Fruit fly (Drosophila melanogaster) whole organism, embryonic: ENCODE measurements around the gene CG17121.

Source experiments
- Bdp1 ChIP-seq: fragments of 200-800 bp; sonication (Bioruptor generic); optimal IDR thresholded peaks from 3 replicates; lab custom pipeline; 2016; ENCODE audit warnings: missing biosample characterization, missing genetic modification characterization
- Blimp-1 ChIP-seq: fragments of 200-800 bp; sonication (Bioruptor generic); optimal IDR thresholded peaks from 3 replicates; lab custom pipeline; 2018; ENCODE audit warnings: missing biosample characterization, missing genetic modification characterization, mild to moderate bottlenecking, moderate library complexity, missing genetic modification reagents
- CG10366 ChIP-seq: fragments of 200-800 bp; sonication (Bioruptor generic); IDR thresholded peaks from 2 replicates; pipeline ENCODE4 v1.3.6; 2022; ENCODE audit warnings: missing biosample characterization, missing genetic modification characterization
- CG14667 ChIP-seq: fragments of 200-800 bp; sonication (Bioruptor generic); IDR thresholded peaks from 2 replicates; pipeline ENCODE4 v1.3.6; 2022; ENCODE audit warnings: missing biosample characterization, missing genetic modification characterization
- CG15514 ChIP-seq: fragments of 200-800 bp; sonication (Bioruptor generic); optimal IDR thresholded peaks from 3 replicates; lab custom pipeline; 2017; ENCODE audit warnings: missing biosample characterization, missing genetic modification characterization, mild to moderate bottlenecking, moderate library complexity, missing genetic modification reagents
- CG17612 ChIP-seq: fragments of 200-800 bp; sonication (Bioruptor generic); IDR thresholded peaks from 2 replicates; pipeline ENCODE4 v1.3.6; 2022; ENCODE audit warnings: missing biosample characterization, missing genetic modification characterization
- CG18599 ChIP-seq: fragments of 200-800 bp; sonication (Bioruptor generic); optimal IDR thresholded peaks from 3 replicates; lab custom pipeline; 2017; ENCODE audit warnings: missing biosample characterization, missing genetic modification characterization, mild to moderate bottlenecking, moderate library complexity, missing genetic modification reagents
- CG2129 ChIP-seq: fragments of 200-800 bp; sonication (Bioruptor generic); IDR thresholded peaks from 2 replicates; pipeline ENCODE4 v1.3.6; 2022; ENCODE audit warnings: missing biosample characterization, missing genetic modification characterization; ENCODE audit not compliant: partially characterized antibody
- CG2678 ChIP-seq: fragments of 200-800 bp; sonication (Bioruptor generic); optimal IDR thresholded peaks from 3 replicates; lab custom pipeline; 2019; ENCODE audit warnings: missing biosample characterization, mild to moderate bottlenecking, missing genetic modification characterization, moderate library complexity
- CG31365 ChIP-seq: fragments of 200-800 bp; sonication (Bioruptor generic); optimal IDR thresholded peaks from 2 replicates; lab custom pipeline; 2018; ENCODE audit warnings: missing biosample characterization, mild to moderate bottlenecking, missing genetic modification characterization
- CG3163 ChIP-seq: fragments of 200-800 bp; sonication (Bioruptor generic); optimal IDR thresholded peaks from 3 replicates; lab custom pipeline; 2016; ENCODE audit warnings: missing biosample characterization, missing genetic modification characterization
- CG3995 ChIP-seq: fragments of 200-800 bp; sonication (Bioruptor generic); optimal IDR thresholded peaks from 3 replicates; lab custom pipeline; 2016; ENCODE audit warnings: missing biosample characterization, missing genetic modification characterization
- CG4404 ChIP-seq: fragments of 200-800 bp; sonication (Bioruptor generic); IDR thresholded peaks from 2 replicates; pipeline ENCODE4 v1.3.6; 2022; ENCODE audit warnings: missing biosample characterization, missing genetic modification characterization
- CG6813 ChIP-seq: fragments of 200-800 bp; sonication (Bioruptor generic); optimal IDR thresholded peaks from 2 replicates; lab custom pipeline; 2017; ENCODE audit warnings: missing biosample characterization, missing genetic modification characterization, mild to moderate bottlenecking, moderate library complexity, missing genetic modification reagents
- CG8281 ChIP-seq: fragments of 200-800 bp; sonication (Bioruptor generic); optimal IDR thresholded peaks from 2 replicates; lab custom pipeline; 2018; ENCODE audit warnings: missing biosample characterization, mild to moderate bottlenecking, missing genetic modification characterization, moderate library complexity
- CG8290 ChIP-seq, 3 experiments: fragments of 200-800 bp; sonication (Bioruptor generic); optimal IDR thresholded peaks; 2 replicates each; lab custom pipeline; 2016 to 2019; ENCODE audit warnings: missing biosample characterization in 3 of 3, missing genetic modification characterization in 3 of 3, mild to moderate bottlenecking in 2 of 3, moderate library complexity in 1 of 3
- CG8944 ChIP-seq: fragments of 200-800 bp; sonication (Bioruptor generic); optimal IDR thresholded peaks from 3 replicates; lab custom pipeline; 2016; ENCODE audit warnings: missing biosample characterization, missing genetic modification characterization
- CG9817 ChIP-seq: fragments of 200-800 bp; sonication (Bioruptor generic); optimal IDR thresholded peaks from 2 replicates; lab custom pipeline; 2018; ENCODE audit warnings: missing biosample characterization, mild to moderate bottlenecking, missing genetic modification characterization, moderate library complexity
- Dad ChIP-seq: fragments of 200-800 bp; sonication (Bioruptor generic); optimal IDR thresholded peaks from 3 replicates; lab custom pipeline; 2016; ENCODE audit warnings: missing biosample characterization, missing genetic modification characterization
- Dip3 ChIP-seq: fragments of 200-800 bp; sonication (Bioruptor generic); optimal IDR thresholded peaks from 3 replicates; lab custom pipeline; 2016; ENCODE audit warnings: missing biosample characterization, missing genetic modification characterization
- Dref ChIP-seq: fragments of 200-800 bp; sonication (Bioruptor generic); IDR thresholded peaks from 2 replicates; pipeline ENCODE4 v1.3.6; 2022; ENCODE audit warnings: missing biosample characterization, missing genetic modification characterization
- Ets65A ChIP-seq: fragments of 200-800 bp; sonication (Bioruptor generic); peaks from one replicate; lab custom pipeline; 2016; ENCODE audit warnings: missing biosample characterization, missing genetic modification characterization
- H2.0 ChIP-seq: fragments of 200-800 bp; sonication (Bioruptor generic); IDR thresholded peaks from 2 replicates; pipeline ENCODE4 v1.3.6; 2022; ENCODE audit warnings: missing biosample characterization, missing genetic modification characterization
- HLHmδ ChIP-seq: fragments of 200-800 bp; sonication (Bioruptor generic); optimal IDR thresholded peaks from 2 replicates; lab custom pipeline; 2018; ENCODE audit warnings: missing biosample characterization, mild to moderate bottlenecking, missing genetic modification characterization, moderate library complexity
- Oli ChIP-seq: fragments of 200-800 bp; sonication (Bioruptor generic); optimal IDR thresholded peaks from 2 replicates; lab custom pipeline; 2018; ENCODE audit warnings: missing biosample characterization, mild to moderate bottlenecking, missing genetic modification characterization, moderate library complexity
- Rfx ChIP-seq: fragments of 200-800 bp; sonication (Bioruptor generic); IDR thresholded peaks from 2 replicates; pipeline ENCODE4 v1.3.6; 2022; ENCODE audit warnings: missing biosample characterization, missing genetic modification characterization
- al ChIP-seq: fragments of 200-800 bp; sonication (Bioruptor generic); IDR thresholded peaks from 2 replicates; pipeline ENCODE4 v1.3.6; 2022; ENCODE audit warnings: missing biosample characterization, missing genetic modification characterization
- amos ChIP-seq: fragments of 200-800 bp; sonication (Bioruptor generic); IDR thresholded peaks from 2 replicates; pipeline ENCODE4 v1.3.6; 2022; ENCODE audit warnings: missing biosample characterization, missing genetic modification characterization; ENCODE audit not compliant: partially characterized antibody
- caup ChIP-seq: fragments of 200-800 bp; sonication (Bioruptor generic); optimal IDR thresholded peaks from 3 replicates; lab custom pipeline; 2017; ENCODE audit warnings: missing biosample characterization, mild to moderate bottlenecking, missing genetic modification characterization, moderate library complexity; ENCODE audit not compliant: severe bottlenecking
- ci ChIP-seq: fragments of 200-800 bp; sonication (Bioruptor generic); IDR thresholded peaks from 3 replicates; pipeline ENCODE4 v1.3.6; 2022; ENCODE audit warnings: missing biosample characterization, missing genetic modification characterization
- danr ChIP-seq: fragments of 200-800 bp; sonication (Bioruptor generic); IDR thresholded peaks from 2 replicates; pipeline ENCODE4 v1.3.6; 2022; ENCODE audit warnings: missing biosample characterization, missing genetic modification characterization
- dimm ChIP-seq: fragments of 200-800 bp; sonication (Bioruptor generic); IDR thresholded peaks from 2 replicates; pipeline ENCODE4 v1.3.6; 2022; ENCODE audit warnings: missing biosample characterization, missing genetic modification characterization
- ems ChIP-seq: fragments of 200-800 bp; sonication (Bioruptor generic); optimal IDR thresholded peaks from 3 replicates; lab custom pipeline; 2016; ENCODE audit warnings: missing biosample characterization, missing genetic modification characterization
- ewg ChIP-seq: fragments of 200-800 bp; sonication (Bioruptor generic); optimal IDR thresholded peaks from 3 replicates; lab custom pipeline; 2017; ENCODE audit warnings: mild to moderate bottlenecking, missing biosample characterization, missing genetic modification reagents, missing genetic modification characterization
- gcm2 ChIP-seq: fragments of 200-800 bp; sonication (Bioruptor generic); optimal IDR thresholded peaks from 2 replicates; lab custom pipeline; 2016; ENCODE audit warnings: missing biosample characterization, missing genetic modification characterization
- gsb ChIP-seq: fragments of 200-800 bp; sonication (Bioruptor generic); IDR thresholded peaks from 2 replicates; pipeline ENCODE4 v1.3.6; 2022; ENCODE audit warnings: missing biosample characterization, missing genetic modification characterization
- ham ChIP-seq: fragments of 200-800 bp; sonication (Bioruptor generic); IDR thresholded peaks from 2 replicates; pipeline ENCODE4 v1.3.6; 2022; ENCODE audit warnings: missing biosample characterization, missing genetic modification characterization
- hb ChIP-seq: fragments of 200-800 bp; sonication (Bioruptor generic); IDR thresholded peaks from 3 replicates; pipeline ENCODE4 v1.3.6; 2022; ENCODE audit warnings: missing biosample characterization, missing genetic modification characterization; ENCODE audit not compliant: partially characterized antibody
- insv ChIP-seq, 2 experiments: fragments of 200-800 bp; sonication (Bioruptor generic); optimal IDR thresholded peaks; 3 replicates each; lab custom pipeline; 2016 to 2018; ENCODE audit warnings: missing biosample characterization in 2 of 2, missing genetic modification characterization in 2 of 2
- jumu ChIP-seq: fragments of 200-800 bp; sonication (Bioruptor generic); optimal IDR thresholded peaks from 3 replicates; lab custom pipeline; 2016; ENCODE audit warnings: missing biosample characterization, missing genetic modification characterization
- ken ChIP-seq: fragments of 200-800 bp; sonication (Bioruptor generic); IDR thresholded peaks from 3 replicates; pipeline ENCODE4 v1.3.6; 2022; ENCODE audit warnings: missing biosample characterization, missing genetic modification characterization
- mirr ChIP-seq: fragments of 200-800 bp; sonication (Bioruptor generic); optimal IDR thresholded peaks from 3 replicates; lab custom pipeline; 2018; ENCODE audit warnings: missing biosample characterization, mild to moderate bottlenecking, missing genetic modification characterization
- pita ChIP-seq: fragments of 200-800 bp; sonication (Bioruptor generic); optimal IDR thresholded peaks from 2 replicates; lab custom pipeline; 2017; ENCODE audit warnings: missing biosample characterization, mild to moderate bottlenecking, missing genetic modification characterization
- pnt ChIP-seq: fragments of 200-800 bp; sonication (Bioruptor generic); optimal IDR thresholded peaks from 3 replicates; lab custom pipeline; 2016; ENCODE audit warnings: missing biosample characterization, missing genetic modification characterization
- scrt ChIP-seq: fragments of 200-800 bp; sonication (Bioruptor generic); optimal IDR thresholded peaks from 2 replicates; lab custom pipeline; 2018; ENCODE audit warnings: missing biosample characterization, mild to moderate bottlenecking, missing genetic modification characterization, moderate library complexity
- slou ChIP-seq: fragments of 200-800 bp; sonication (Bioruptor generic); optimal IDR thresholded peaks from 3 replicates; lab custom pipeline; 2016; ENCODE audit warnings: missing biosample characterization, missing genetic modification characterization
- sna ChIP-seq: fragments of 200-800 bp; sonication (Bioruptor generic); IDR thresholded peaks from 2 replicates; pipeline ENCODE4 v1.3.6; 2022; ENCODE audit warnings: missing biosample characterization, missing genetic modification characterization; ENCODE audit not compliant: partially characterized antibody
- toy ChIP-seq: fragments of 200-800 bp; sonication (Bioruptor generic); IDR thresholded peaks from 2 replicates; pipeline ENCODE4 v1.3.6; 2022; ENCODE audit warnings: missing biosample characterization, missing genetic modification characterization
- tup ChIP-seq: fragments of 200-800 bp; sonication (Bioruptor generic); optimal IDR thresholded peaks from 2 replicates; lab custom pipeline; 2016; ENCODE audit warnings: missing biosample characterization, mild to moderate bottlenecking, missing genetic modification characterization, moderate library complexity
- unc-4 ChIP-seq: fragments of 200-800 bp; sonication (Bioruptor generic); IDR thresholded peaks from 2 replicates; pipeline ENCODE4 v1.3.6; 2022; ENCODE audit warnings: missing biosample characterization, missing genetic modification characterization; ENCODE audit not compliant: partially characterized antibody
- usp ChIP-seq: fragments of >200 bp; optimal IDR thresholded peaks from 2 replicates; lab custom pipeline; 2017; ENCODE audit warnings: missing biosample characterization, missing genetic modification characterization

The CG17121 gene

dm6 chr3R:23004161-23004560 is 43.9 kb downstream of the CG17121 start (continued):
- TF ChIP-seq CG8290 (GFP tag; optimal IDR thresholded peaks at IDR 0.05; lab: Kevin White, UChicago), result no peak
- no peak for TF ChIP-seq CG8290 (tag; optimal IDR thresholded peaks at IDR 0.05; lab: Kevin White, UChicago)
- no peak for TF ChIP-seq CG2678
- no peak for TF ChIP-seq pnt (GFP tag; lab: Kevin White, UChicago)
- TF ChIP-seq CG10366 (GFP tag; lab: Robert Waterston, UW), result peak; percentile 21; the same call in 1 of the 2 replicates
- peak; percentile 2 for TF ChIP-seq caup (GFP tag; lab: Kevin White, UChicago)
- no peak for TF ChIP-seq CG3163 (GFP tag; lab: Kevin White, UChicago)
- TF ChIP-seq slou (GFP tag; lab: Kevin White, UChicago), result no peak
- TF ChIP-seq gsb, result no peak
- TF ChIP-seq ewg (GFP tag; lab: Kevin White, UChicago), result no peak
- TF ChIP-seq CG18599 (GFP tag; lab: Kevin White, UChicago), result no peak
- TF ChIP-seq Dad (GFP tag; lab: Kevin White, UChicago), result no peak
- no peak for TF ChIP-seq CG6813 (GFP tag; lab: Kevin White, UChicago)
- no peak for TF ChIP-seq CG8944
- no peak for TF ChIP-seq sna (GFP tag; lab: Robert Waterston, UW)
- TF ChIP-seq danr (GFP tag; lab: Robert Waterston, UW), result no peak
- TF ChIP-seq amos (GFP tag; lab: Robert Waterston, UW), result no peak
- no peak for TF ChIP-seq jumu (GFP tag; lab: Kevin White, UChicago)
- TF ChIP-seq Dref (GFP tag; lab: Robert Waterston, UW), result 0 out of 2 replicates have a peak, but pooled peaks have one; percentile 22
- no peak for TF ChIP-seq hb (GFP tag; lab: Robert Waterston, UW)
- TF ChIP-seq CG15514 (GFP tag; lab: Kevin White, UChicago), result no peak
- no peak for TF ChIP-seq scrt (GFP tag; lab: Kevin White, UChicago)
- TF ChIP-seq HLHmδ (GFP tag; lab: Kevin White, UChicago), result no peak
- no peak for TF ChIP-seq Bdp1 (GFP tag; lab: Kevin White, UChicago)
- TF ChIP-seq mirr (GFP tag; lab: Kevin White, UChicago), result no peak
- 0 out of 2 replicates have a peak, but pooled peaks have one; percentile 7 for TF ChIP-seq CG17612
- no peak for TF ChIP-seq CG3995 (GFP tag; lab: Kevin White, UChicago)
- TF ChIP-seq toy (GFP tag; lab: Robert Waterston, UW), result no peak
- TF ChIP-seq Blimp-1 (GFP tag; lab: Kevin White, UChicago), result no peak
- no peak for TF ChIP-seq tup (GFP tag; lab: Kevin White, UChicago)
- TF ChIP-seq CG31365 (tag; lab: Kevin White, UChicago), result no peak
- no peak for TF ChIP-seq CG8281
- TF ChIP-seq CG4404 (GFP tag; lab: Robert Waterston, UW), result no peak
- no peak for TF ChIP-seq CG2129 (GFP tag; lab: Robert Waterston, UW)
- no peak for TF ChIP-seq unc-4 (GFP tag; lab: Robert Waterston, UW)
- TF ChIP-seq CG14667, result no peak
- no peak for TF ChIP-seq dimm (GFP tag; lab: Robert Waterston, UW)
- peak; percentile 65 for TF ChIP-seq Ets65A (GFP tag; lab: Kevin White, UChicago)
- no peak for TF ChIP-seq CG9817 (tag; lab: Kevin White, UChicago)
- peak; percentile 27; the same call in 1 of the 2 replicates for TF ChIP-seq H2.0 (GFP tag; lab: Robert Waterston, UW)
- TF ChIP-seq ems (GFP tag; lab: Kevin White, UChicago), result no peak
- TF ChIP-seq Oli (tag; lab: Kevin White, UChicago), result no peak
- TF ChIP-seq gcm2, result no peak
- TF ChIP-seq Rfx (GFP tag; lab: Robert Waterston, UW), result 0 out of 2 replicates have a peak, but pooled peaks have one; percentile 12
- TF ChIP-seq ken (GFP tag; lab: Robert Waterston, UW), result no peak
- no peak for TF ChIP-seq insv (GFP tag; optimal IDR thresholded peaks at IDR 0.05; lab: Kevin White, UChicago)
- no peak for TF ChIP-seq ham (GFP tag; lab: Robert Waterston, UW)
- TF ChIP-seq ci (GFP tag; lab: Robert Waterston, UW), result peak; percentile 74; the same call in 2 of the 3 replicates
- TF ChIP-seq pita (GFP tag; lab: Kevin White, UChicago), result no peak
- no peak for TF ChIP-seq usp (GFP tag; lab: Kevin White, UChicago)
- no peak for TF ChIP-seq Dip3 (GFP tag; lab: Kevin White, UChicago)
- no peak for TF ChIP-seq al (GFP tag; lab: Robert Waterston, UW)
